Fruit fly (Drosophila melanogaster): ENCODE results near the gene CG32212.

DNA sequence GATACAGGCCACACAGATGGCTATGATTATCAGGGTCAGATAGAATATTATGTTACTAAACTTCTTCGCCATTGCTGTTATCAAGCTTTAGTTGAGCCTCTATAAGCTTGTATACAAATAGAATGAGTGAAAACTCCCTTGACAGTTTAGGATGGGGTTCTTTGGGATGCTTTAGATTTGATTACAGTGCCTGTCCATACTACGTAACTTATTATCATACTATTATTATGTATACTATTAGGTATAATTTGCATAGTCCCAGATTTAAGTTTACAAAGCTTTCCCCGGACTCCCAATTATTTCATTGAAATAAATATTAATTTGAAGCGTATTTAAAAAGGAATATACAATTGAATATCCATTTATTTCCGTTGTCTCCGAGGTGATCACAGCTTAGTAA lies 962 bp upstream of the CG32212 start, which contains the start of gene brv1:
- TF ChIP-seq Pif1A (GFP tag; optimal IDR thresholded peaks at IDR 0.05) (no peak), CG14655 (GFP tag; optimal IDR thresholded peaks at IDR 0.05) (no peak), CG9948 (tag; optimal IDR thresholded peaks at IDR 0.05) (no peak), CG13204 (GFP tag; optimal IDR thresholded peaks at IDR 0.05) (no peak), Snoo (tag; optimal IDR thresholded peaks at IDR 0.05) (no peak)

Measured in whole organism, pupa.